Fruit fly (Drosophila melanogaster): ENCODE data around the gene RecQ5.

DNA sequence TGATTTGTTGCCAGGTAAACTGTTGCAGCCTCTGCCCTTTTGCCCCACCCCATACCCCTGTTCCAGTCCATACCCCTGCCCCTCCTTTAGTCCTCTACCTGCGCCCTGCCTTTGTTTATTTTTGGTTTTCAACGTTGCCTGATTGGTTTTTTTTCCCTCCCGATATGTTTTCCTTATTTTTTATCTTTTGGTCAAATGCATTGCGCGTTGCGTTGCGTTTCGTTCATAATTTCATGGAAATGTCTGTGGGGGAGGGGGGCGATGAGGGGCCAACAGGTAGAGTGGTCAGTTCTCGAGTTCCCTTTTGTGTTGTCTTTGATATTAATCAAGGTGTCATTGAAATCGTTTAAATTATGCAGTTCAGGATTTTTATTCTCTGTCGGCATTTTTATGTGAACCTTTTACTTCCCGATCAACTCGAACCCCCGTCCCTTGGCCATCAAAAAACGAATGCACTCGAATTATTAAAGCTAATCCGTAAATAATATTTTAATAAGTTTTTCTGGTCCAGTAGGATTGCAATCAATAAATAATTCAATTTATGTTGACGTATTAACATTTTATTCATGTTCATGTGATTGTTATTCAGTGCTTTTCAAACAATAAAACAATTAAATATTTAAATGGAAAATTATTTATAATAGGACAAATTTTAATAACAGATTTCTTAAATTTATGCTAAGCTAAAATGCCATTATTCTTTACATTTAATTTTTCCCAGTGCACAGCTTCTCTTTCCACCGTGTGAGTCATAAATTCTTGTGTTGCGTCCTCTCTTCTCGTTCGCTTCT lies 3.1 kb upstream of the RecQ5 start:
- TF ChIP-seq CG17612 (GFP tag; IDR thresholded peaks at IDR 0.05) (no peak), Hsf (GFP tag; optimal IDR thresholded peaks at IDR 0.05) (peak; percentile 33), CG32532 (GFP tag; IDR thresholded peaks at IDR 0.05) (no peak), CG13287 (GFP tag; IDR thresholded peaks at IDR 0.05; ENCODE audit: partially characterized antibody) (no peak), CG1529 (GFP tag; optimal IDR thresholded peaks at IDR 0.05) (peak; percentile 53)
